Worm (Caenorhabditis elegans) whole organism, early embryonic: ENCODE results near the gene prx-5.

Experiments used
- B0310.2 ChIP-seq: sonication (generic microtip); optimal IDR thresholded peaks from 2 replicates; lab custom pipeline; 2016; ENCODE audit warnings: mild to moderate bottlenecking, missing genetic modification characterization, missing compliant biosample characterization
- ama-1 ChIP-seq: fragments of 150-350 bp; optimal IDR thresholded peaks from 2 replicates; lab custom pipeline; 2014
- ets-7 ChIP-seq: sonication (generic microtip); optimal IDR thresholded peaks from 2 replicates; lab custom pipeline; 2016; ENCODE audit warnings: missing genotype, missing genetic modification characterization, missing compliant biosample characterization
- hmg-4 ChIP-seq: fragments of 200-800 bp; sonication (Bioruptor generic); optimal IDR thresholded peaks from 2 replicates; lab custom pipeline; 2018; ENCODE audit warnings: mild to moderate bottlenecking, missing genetic modification characterization, missing compliant biosample characterization
- hnd-1 ChIP-seq: sonication (generic microtip); optimal IDR thresholded peaks from 2 replicates; lab custom pipeline; 2016; ENCODE audit warnings: missing genetic modification characterization, missing compliant biosample characterization

ce11 chrII:8749084-8749483, 44.5 kb downstream of the prx-5 start:
- TF ChIP-seq hmg-4 (GFP tag; lab: Kevin White, UChicago) (no peak), ama-1 (lab: Kevin White, UChicago) (no peak), B0310.2 (tag; lab: Kevin White, UChicago) (no peak), ets-7 (tag; lab: Kevin White, UChicago) (no peak), hnd-1 (no peak)
